Worm (Caenorhabditis elegans): ENCODE data around the gene nhr-71.

The nhr-71 gene

ce11 chrX:13716313-13716712 lies 30.8 kb upstream of the nhr-71 start (continued):
- TF ChIP-seq rpc-1 (optimal IDR thresholded peaks at IDR 0.05), result peak; percentile 68
- peak; percentile 67 for TF ChIP-seq rpc-1 (tag; optimal IDR thresholded peaks at IDR 0.05)
- TF ChIP-seq zim-3 (tag; optimal IDR thresholded peaks at IDR 0.05), result peak; percentile 31
- TF ChIP-seq C06A6.2 (GFP tag; conservative IDR thresholded peaks at IDR 0.05), result peak; percentile 24; the same call in 1 of the 2 replicates
- no peak for TF ChIP-seq ama-1 (optimal IDR thresholded peaks at IDR 0.05)
- peak in 1 of 2 experiments; percentile 59 for TF ChIP-seq ama-1 (GFP tag; optimal IDR thresholded peaks at IDR 0.05)
- TF ChIP-seq F49E8.2 (tag; optimal IDR thresholded peaks at IDR 0.05; ENCODE audit: insufficient read depth), result no peak
- peak; percentile 75; the same call in 1 of the 2 replicates for TF ChIP-seq lin-26 (GFP tag; IDR thresholded peaks at IDR 0.05)
- 0 out of 2 replicates have a peak, but pooled peaks have one; percentile 12 for TF ChIP-seq lir-1 (GFP tag; conservative IDR thresholded peaks at IDR 0.05)

ce11 chrX:13717053-13717671 lies 30.0 kb upstream of the nhr-71 start, which contains the start of gene shc-3:
shc-3 (plus strand) TSS chrX:13717536.
- TF ChIP-seq rpc-1 (optimal IDR thresholded peaks at IDR 0.05), result peak; percentile 74
- peak; percentile 86 for TF ChIP-seq rpc-1 (tag; optimal IDR thresholded peaks at IDR 0.05)
- peak; percentile 33 for TF ChIP-seq ZK185.1 (tag; optimal IDR thresholded peaks at IDR 0.05; ENCODE audit: poor library complexity, severe bottlenecking)
- 0 out of 2 replicates have a peak, but pooled peaks have one; percentile 31 for TF ChIP-seq ztf-25 (GFP tag; IDR thresholded peaks at IDR 0.05)
- peak; percentile 54 for TF ChIP-seq D2030.7 (GFP tag; IDR thresholded peaks at IDR 0.05)
- peak; percentile 92 for TF ChIP-seq tbp1 (GFP tag; optimal IDR thresholded peaks at IDR 0.05)
- TF ChIP-seq lin-35 (GFP tag; optimal IDR thresholded peaks at IDR 0.05), result no peak
- TF ChIP-seq die-1 (tag; optimal IDR thresholded peaks at IDR 0.05), result peak; percentile 41
- TF ChIP-seq snpc-4 (GFP tag; optimal IDR thresholded peaks at IDR 0.05), result no peak
- peak in 1 of 4 experiments; percentile 66 for TF ChIP-seq snpc-4 (tag; optimal IDR thresholded peaks at IDR 0.05)
- TF ChIP-seq Y95B8A.8 (GFP tag; IDR thresholded peaks at IDR 0.05), result no peak; the same call in 1 of the 2 replicates
- no peak for TF ChIP-seq B0035.1 (tag; optimal IDR thresholded peaks at IDR 0.05)
- TF ChIP-seq ztf-18 (tag; optimal IDR thresholded peaks at IDR 0.05), result peak; percentile 16
- TF ChIP-seq hrde-1 (tag; optimal IDR thresholded peaks at IDR 0.05; ENCODE audit: borderline replicate concordance), result no peak
- TF ChIP-seq nhr-80 (tag; optimal IDR thresholded peaks at IDR 0.05), result peak; percentile 4
- TF ChIP-seq Y53F4B.3 (GFP tag; IDR thresholded peaks at IDR 0.05), result no peak
- TF ChIP-seq ztf-22 (GFP tag; optimal IDR thresholded peaks at IDR 0.05), result no peak
- peak; percentile 49 for TF ChIP-seq snpc-3.4 (tag; optimal IDR thresholded peaks at IDR 0.05)
- peak; percentile 73 for TF ChIP-seq lin-26 (GFP tag; IDR thresholded peaks at IDR 0.05)
- 0 out of 2 replicates have a peak, but pooled peaks have one; percentile 9 for TF ChIP-seq pbrm-1 (GFP tag; IDR thresholded peaks at IDR 0.05)
- TF ChIP-seq B0261.1 (tag; optimal IDR thresholded peaks at IDR 0.05), result peak; percentile 69

ce11 chrX:13722821-13723220 lies 24.3 kb upstream of the nhr-71 start, which contains the start of gene poml-1:
poml-1 (minus strand) TSS chrX:13722921.
- TF ChIP-seq hmg-1.2 (GFP tag; IDR thresholded peaks at IDR 0.05) (no peak), ceh-100 (GFP tag; IDR thresholded peaks at IDR 0.05) (no peak), Y79H2A.3 (GFP tag; conservative IDR thresholded peaks at IDR 0.05) (no peak), egrh-3 (GFP tag; IDR thresholded peaks at IDR 0.05) (no peak), ztf-3 (GFP tag; optimal IDR thresholded peaks at IDR 0.05) (no peak), F37B4.10 (GFP tag; IDR thresholded peaks at IDR 0.05) (no peak), mcd-1 (GFP tag; IDR thresholded peaks at IDR 0.05) (no peak), xnd-1 (tag; optimal IDR thresholded peaks at IDR 0.05) (no peak), nhr-90 (tag; optimal IDR thresholded peaks at IDR 0.05) (no peak)

Data from whole organism, young adult.